Worm (Caenorhabditis elegans) whole organism, young adult: ENCODE measurements around the gene M01H9.3.

Experiments used
- C06A6.2 ChIP-seq: fragments of 200-800 bp; sonication (Bioruptor generic); conservative IDR thresholded peaks from 2 replicates; pipeline ENCODE4 v1.3.6; 2022; ENCODE audit warnings: missing genetic modification characterization, missing compliant biosample characterization
- D2030.7 ChIP-seq: fragments of 200-800 bp; sonication (Bioruptor generic); IDR thresholded peaks from 2 replicates; pipeline ENCODE4 v1.3.6; 2022; ENCODE audit warnings: missing genetic modification reagents, missing genetic modification characterization, missing compliant biosample characterization
- F23B12.7 ChIP-seq: sonication (generic microtip); optimal IDR thresholded peaks from 2 replicates; lab custom pipeline; 2017; ENCODE audit warnings: missing genetic modification characterization, mild to moderate bottlenecking, missing compliant biosample characterization, antibody characterized with exemption, moderate library complexity; ENCODE audit not compliant: insufficient read depth
- F33H1.4 ChIP-seq: fragments of 200-800 bp; sonication (Bioruptor generic); IDR thresholded peaks from 2 replicates; pipeline ENCODE4 v1.3.6; 2022; ENCODE audit warnings: missing genetic modification reagents, missing genetic modification characterization, missing compliant biosample characterization
- T26A5.8 ChIP-seq: sonication (generic microtip); optimal IDR thresholded peaks from 2 replicates; lab custom pipeline; 2016; ENCODE audit warnings: missing genetic modification characterization, missing compliant biosample characterization
- Y56A3A.18 ChIP-seq: fragments of 200-800 bp; sonication (Bioruptor generic); IDR thresholded peaks from 2 replicates; pipeline ENCODE4 v1.3.6; 2022; ENCODE audit warnings: missing genetic modification reagents, missing genetic modification characterization, missing compliant biosample characterization
- Y67H2A.10 ChIP-seq: fragments of 200-800 bp; sonication (Bioruptor generic); conservative IDR thresholded peaks from 2 replicates; pipeline ENCODE4 v1.3.6; 2022; ENCODE audit warnings: missing genetic modification reagents, missing genetic modification characterization, missing compliant biosample characterization
- aptf-2 ChIP-seq: fragments of 200-800 bp; sonication (Bioruptor generic); conservative IDR thresholded peaks from 2 replicates; pipeline ENCODE4 v1.3.6; 2022; ENCODE audit warnings: missing genetic modification reagents, missing genetic modification characterization, missing compliant biosample characterization
- aptf-3 ChIP-seq: fragments of 200-800 bp; sonication (Bioruptor generic); IDR thresholded peaks from 2 replicates; pipeline ENCODE4 v1.3.6; 2022; ENCODE audit warnings: missing genetic modification characterization, missing compliant biosample characterization
- atf-7 ChIP-seq: sonication (generic microtip); optimal IDR thresholded peaks from 2 replicates; lab custom pipeline; 2017; ENCODE audit warnings: mild to moderate bottlenecking, missing genetic modification characterization, missing compliant biosample characterization
- attf-6 ChIP-seq: fragments of 200-800 bp; sonication (Bioruptor generic); IDR thresholded peaks from 2 replicates; pipeline ENCODE4 v1.3.6; 2022; ENCODE audit warnings: missing genetic modification reagents, missing genetic modification characterization, missing compliant biosample characterization
- bed-2 ChIP-seq: fragments of 200-800 bp; sonication (Bioruptor generic); IDR thresholded peaks from 2 replicates; pipeline ENCODE4 v1.3.6; 2022; ENCODE audit warnings: missing genetic modification reagents, missing genetic modification characterization, missing compliant biosample characterization
- cebp-2 ChIP-seq: fragments of 200-800 bp; sonication (Bioruptor generic); IDR thresholded peaks from 2 replicates; pipeline ENCODE4 v1.3.6; 2022; ENCODE audit warnings: missing genetic modification characterization, missing compliant biosample characterization
- ceh-27 ChIP-seq: fragments of 200-800 bp; sonication (Bioruptor generic); optimal IDR thresholded peaks from 2 replicates; lab custom pipeline; 2018; ENCODE audit warnings: mild to moderate bottlenecking, missing genetic modification characterization, moderate library complexity, missing compliant biosample characterization
- ceh-79 ChIP-seq: sonication (generic microtip); optimal IDR thresholded peaks from 2 replicates; lab custom pipeline; 2017; ENCODE audit warnings: mild to moderate bottlenecking, missing genetic modification characterization, missing compliant biosample characterization
- ceh-91 ChIP-seq: fragments of 200-800 bp; sonication (Bioruptor generic); IDR thresholded peaks from 2 replicates; pipeline ENCODE4 v1.3.6; 2022; ENCODE audit warnings: missing genetic modification reagents, missing genetic modification characterization, missing compliant biosample characterization
- dox-1 ChIP-seq: fragments of 200-800 bp; sonication (Bioruptor generic); IDR thresholded peaks from 2 replicates; pipeline ENCODE4 v1.3.6; 2022; ENCODE audit warnings: missing genetic modification reagents, missing genetic modification characterization, missing compliant biosample characterization
- efl-1 ChIP-seq: fragments of 150-350 bp; optimal IDR thresholded peaks from 2 replicates; lab custom pipeline; 2014; ENCODE audit warnings: missing biosample characterization, missing genetic modification reagents, missing genetic modification characterization
- egl-18 ChIP-seq: fragments of 200-800 bp; sonication (Bioruptor generic); IDR thresholded peaks from 2 replicates; pipeline ENCODE4 v1.3.6; 2022; ENCODE audit warnings: missing genetic modification reagents, missing genetic modification characterization, missing compliant biosample characterization
- egrh-3 ChIP-seq: fragments of 200-800 bp; sonication (Bioruptor generic); IDR thresholded peaks from 2 replicates; pipeline ENCODE4 v1.3.6; 2022; ENCODE audit warnings: missing genetic modification reagents, missing genetic modification characterization, missing compliant biosample characterization
- gei-17 ChIP-seq: fragments of 200-800 bp; sonication (Bioruptor generic); optimal IDR thresholded peaks from 2 replicates; lab custom pipeline; 2018; ENCODE audit warnings: mild to moderate bottlenecking, missing genetic modification characterization, missing compliant biosample characterization
- him-1 ChIP-seq: sonication (generic microtip); optimal IDR thresholded peaks from 2 replicates; lab custom pipeline; 2016; ENCODE audit warnings: missing genotype, missing genetic modification reagents, missing genetic modification characterization, missing compliant biosample characterization
- hlh-26 ChIP-seq: fragments of 200-800 bp; sonication (Bioruptor generic); conservative IDR thresholded peaks from 2 replicates; pipeline ENCODE4 v1.3.6; 2022; ENCODE audit warnings: missing genetic modification reagents, missing genetic modification characterization, missing compliant biosample characterization
- hmg-1.2 ChIP-seq: fragments of 200-800 bp; sonication (Bioruptor generic); IDR thresholded peaks from 2 replicates; pipeline ENCODE4 v1.3.6; 2022; ENCODE audit warnings: missing genetic modification reagents, missing genetic modification characterization, missing compliant biosample characterization
- hmg-20 ChIP-seq: fragments of 200-800 bp; sonication (Bioruptor generic); IDR thresholded peaks from 2 replicates; pipeline ENCODE4 v1.3.6; 2022; ENCODE audit warnings: missing genetic modification reagents, missing genetic modification characterization, missing compliant biosample characterization
- hrde-1 ChIP-seq: sonication (generic microtip); optimal IDR thresholded peaks from 2 replicates; lab custom pipeline; 2016; ENCODE audit warnings: missing genetic modification characterization, mild to moderate bottlenecking, missing compliant biosample characterization, moderate library complexity, missing genotype, missing genetic modification reagents, borderline replicate concordance
- lin-54 ChIP-seq: fragments of 200-800 bp; sonication (Bioruptor generic); optimal IDR thresholded peaks from 2 replicates; lab custom pipeline; 2018; ENCODE audit warnings: mild to moderate bottlenecking, missing genetic modification characterization, missing compliant biosample characterization
- lir-1 ChIP-seq: fragments of 200-800 bp; sonication (Bioruptor generic); conservative IDR thresholded peaks from 2 replicates; pipeline ENCODE4 v1.3.6; 2022; ENCODE audit warnings: missing genetic modification reagents, missing genetic modification characterization, missing compliant biosample characterization
- lsy-27 ChIP-seq: sonication (generic microtip); optimal IDR thresholded peaks from 2 replicates; lab custom pipeline; 2017; ENCODE audit warnings: missing genetic modification characterization, mild to moderate bottlenecking, missing compliant biosample characterization, antibody characterized with exemption, missing genotype, borderline replicate concordance; ENCODE audit not compliant: insufficient read depth
- madf-8 ChIP-seq: fragments of 200-800 bp; sonication (Bioruptor generic); conservative IDR thresholded peaks from 2 replicates; pipeline ENCODE4 v1.3.6; 2022; ENCODE audit warnings: missing genetic modification reagents, missing genetic modification characterization, missing compliant biosample characterization
- mel-28 ChIP-seq: sonication (generic microtip); optimal IDR thresholded peaks from 2 replicates; lab custom pipeline; 2016; ENCODE audit warnings: borderline replicate concordance, mild to moderate bottlenecking, missing genetic modification characterization, missing compliant biosample characterization
- mes-4 ChIP-seq: sonication (generic microtip); optimal IDR thresholded peaks from 2 replicates; lab custom pipeline; 2016; ENCODE audit warnings: missing genotype, missing genetic modification characterization, missing compliant biosample characterization
- mxl-1 ChIP-seq: sonication (generic microtip); optimal IDR thresholded peaks from 2 replicates; lab custom pipeline; 2016; ENCODE audit warnings: missing genetic modification characterization, missing compliant biosample characterization
- nfya-2 ChIP-seq: fragments of 200-800 bp; sonication (Bioruptor generic); IDR thresholded peaks from 2 replicates; pipeline ENCODE4 v1.3.6; 2022; ENCODE audit warnings: missing genetic modification reagents, missing genetic modification characterization, missing compliant biosample characterization
- nfyb-1 ChIP-seq: fragments of 200-800 bp; sonication (Bioruptor generic); IDR thresholded peaks from 2 replicates; pipeline ENCODE4 v1.3.6; 2022; ENCODE audit warnings: missing genetic modification reagents, missing genetic modification characterization, missing compliant biosample characterization
- nhr-27 ChIP-seq: fragments of 200-800 bp; sonication (Bioruptor generic); optimal IDR thresholded peaks from 2 replicates; lab custom pipeline; 2018; ENCODE audit warnings: mild to moderate bottlenecking, missing genetic modification characterization, moderate library complexity, missing compliant biosample characterization
- pbrm-1 ChIP-seq: fragments of 200-800 bp; sonication (Bioruptor generic); IDR thresholded peaks from 2 replicates; pipeline ENCODE4 v1.3.6; 2022; ENCODE audit warnings: missing genetic modification reagents, missing genetic modification characterization, missing compliant biosample characterization
- rec-8 ChIP-seq, 2 experiments: sonication (generic microtip); optimal IDR thresholded peaks; 2 replicates each; lab custom pipeline; 2016; ENCODE audit warnings: mild to moderate bottlenecking in 2 of 2, missing genetic modification characterization in 2 of 2, missing genetic modification reagents in 2 of 2, missing genotype in 2 of 2, missing biosample characterization in 1 of 2, missing compliant biosample characterization in 1 of 2, moderate library complexity in 1 of 2
- rpc-1 ChIP-seq, 2 experiments: fragments of 150-350 bp in 1 of 2; sonication (generic microtip) in 1 of 2; optimal IDR thresholded peaks; 2 replicates each; lab custom pipeline; 2014 to 2018; ENCODE audit warnings: missing biosample characterization in 1 of 2, missing genetic modification characterization in 1 of 2, missing genetic modification reagents in 1 of 2, missing genotype in 1 of 2
- sea-2 ChIP-seq: fragments of 200-800 bp; sonication (Bioruptor generic); IDR thresholded peaks from 2 replicates; pipeline ENCODE4 v1.3.6; 2022; ENCODE audit warnings: missing genetic modification characterization, missing compliant biosample characterization
- snpc-1.1 ChIP-seq: sonication (generic microtip); optimal IDR thresholded peaks from 2 replicates; lab custom pipeline; 2017; ENCODE audit warnings: missing genetic modification characterization, mild to moderate bottlenecking, missing compliant biosample characterization, antibody characterized with exemption, moderate library complexity, missing genotype, missing genetic modification reagents; ENCODE audit not compliant: insufficient read depth
- tbp1 ChIP-seq: fragments of 200-800 bp; sonication (Bioruptor generic); optimal IDR thresholded peaks from 2 replicates; lab custom pipeline; 2018; ENCODE audit warnings: mild to moderate bottlenecking, missing genetic modification characterization, missing compliant biosample characterization
- zim-3 ChIP-seq: sonication (generic microtip); optimal IDR thresholded peaks from 2 replicates; lab custom pipeline; 2017; ENCODE audit warnings: mild to moderate bottlenecking, missing genetic modification characterization, moderate library complexity, missing compliant biosample characterization
- ztf-18 ChIP-seq: sonication (generic microtip); optimal IDR thresholded peaks from 2 replicates; lab custom pipeline; 2016; ENCODE audit warnings: missing genotype, mild to moderate bottlenecking, missing genetic modification characterization, missing compliant biosample characterization
- ztf-3 ChIP-seq: fragments of 200-800 bp; sonication (Bioruptor generic); optimal IDR thresholded peaks from 2 replicates; lab custom pipeline; 2018; ENCODE audit warnings: mild to moderate bottlenecking, missing genetic modification characterization, missing compliant biosample characterization

M01H9.3 gene

ce11 chrIV:4451576-4451975 lies 25.3 kb downstream of the M01H9.3 start, which contains the start of gene R08C7.1:
Gene R08C7.1, plus strand, starts transcription at chrIV:4451876.
- no peak for TF ChIP-seq nfya-2 (GFP tag; lab: Robert Waterston, UW)
- TF ChIP-seq hmg-20 (GFP tag; lab: Robert Waterston, UW): no peak
- peak; percentile 50; the same call in 1 of the 2 replicates for TF ChIP-seq hmg-1.2 (GFP tag; lab: Robert Waterston, UW)
- TF ChIP-seq egrh-3: no peak
- TF ChIP-seq egl-18 (GFP tag; lab: Robert Waterston, UW): no peak
- TF ChIP-seq D2030.7: no peak

ce11 chrIV:4449843-4450242 lies 27.0 kb downstream of the M01H9.3 start:
- peak; percentile 35; the same call in 1 of the 2 replicates for TF ChIP-seq D2030.7
- peak; percentile 19 to 23 for TF ChIP-seq rec-8 (tag; optimal IDR thresholded peaks at IDR 0.05; lab: Kevin White, UChicago)
- peak; percentile 40 for TF ChIP-seq ztf-18
- no peak for TF ChIP-seq madf-8
- peak; percentile 39 for TF ChIP-seq F33H1.4 (GFP tag; lab: Robert Waterston, UW)
- TF ChIP-seq Y56A3A.18 (GFP tag; lab: Robert Waterston, UW): no peak
- no peak for TF ChIP-seq Y67H2A.10
- TF ChIP-seq bed-2: no peak
- TF ChIP-seq gei-17 (GFP tag; lab: Kevin White, UChicago): no peak
- no peak for TF ChIP-seq mxl-1
- TF ChIP-seq lsy-27 (tag; lab: Kevin White, UChicago): no peak
- no peak for TF ChIP-seq T26A5.8
- no peak for TF ChIP-seq ceh-79 (tag; lab: Kevin White, UChicago)
- TF ChIP-seq rpc-1 (optimal IDR thresholded peaks at IDR 0.05; lab: Kevin White, UChicago): no peak
- TF ChIP-seq rpc-1 (tag; optimal IDR thresholded peaks at IDR 0.05; lab: Kevin White, UChicago): no peak
- TF ChIP-seq dox-1 (GFP tag; lab: Robert Waterston, UW): no peak; the same call in 1 of the 2 replicates
- TF ChIP-seq F23B12.7: no peak
- TF ChIP-seq aptf-3: no peak
- no peak for TF ChIP-seq ztf-3 (GFP tag; lab: Kevin White, UChicago)
- TF ChIP-seq C06A6.2: no peak
- TF ChIP-seq mel-28 (tag; lab: Kevin White, UChicago): no peak
- no peak for TF ChIP-seq efl-1 (GFP tag; lab: Kevin White, UChicago)
- TF ChIP-seq aptf-2 (GFP tag; lab: Robert Waterston, UW): no peak
- TF ChIP-seq pbrm-1 (GFP tag; lab: Robert Waterston, UW): 0 out of 2 replicates have a peak, but pooled peaks have one; percentile 40
- TF ChIP-seq sea-2 (GFP tag; lab: Robert Waterston, UW): no peak
- no peak for TF ChIP-seq snpc-1.1 (tag; lab: Kevin White, UChicago)
- peak; percentile 51 for TF ChIP-seq hrde-1 (tag; lab: Kevin White, UChicago)
- TF ChIP-seq nfyb-1 (GFP tag; lab: Robert Waterston, UW): peak; percentile 82
- peak; percentile 49 for TF ChIP-seq atf-7 (tag; lab: Kevin White, UChicago)
- TF ChIP-seq ceh-91 (GFP tag; lab: Robert Waterston, UW): peak; percentile 22
- no peak for TF ChIP-seq him-1 (tag; lab: Kevin White, UChicago)
- TF ChIP-seq tbp1 (GFP tag; lab: Kevin White, UChicago): peak; percentile 43
- peak; percentile 38 for TF ChIP-seq mes-4 (tag; lab: Kevin White, UChicago)
- no peak for TF ChIP-seq cebp-2 (GFP tag; lab: Robert Waterston, UW)
- TF ChIP-seq ceh-27 (GFP tag; lab: Kevin White, UChicago): no peak
- TF ChIP-seq hlh-26 (GFP tag; lab: Robert Waterston, UW): no peak
- TF ChIP-seq lir-1 (GFP tag; lab: Robert Waterston, UW): no peak
- peak; percentile 4 for TF ChIP-seq lin-54
- no peak for TF ChIP-seq hmg-20 (GFP tag; lab: Robert Waterston, UW)
- no peak for TF ChIP-seq egl-18 (GFP tag; lab: Robert Waterston, UW)
- no peak for TF ChIP-seq nhr-27 (tag; lab: Kevin White, UChicago)
- no peak for TF ChIP-seq zim-3 (tag; lab: Kevin White, UChicago)
- TF ChIP-seq attf-6 (GFP tag; lab: Robert Waterston, UW): no peak; the same call in 1 of the 2 replicates
- no peak for TF ChIP-seq nfya-2 (GFP tag; lab: Robert Waterston, UW)
